Worm (Caenorhabditis elegans): Measurements from ENCODE around the gene ncr-1.

ce11 chrX:4479960-4480359 is 8.7 kb downstream of the ncr-1 start:
- TF ChIP-seq hlh-17 (GFP tag; optimal IDR thresholded peaks at IDR 0.05; ENCODE audit: borderline replicate concordance) (no peak), ztf-11 (tag; optimal IDR thresholded peaks at IDR 0.05) (no peak), pag-3 (tag; optimal IDR thresholded peaks at IDR 0.05; ENCODE audit: borderline replicate concordance, insufficient read depth) (no peak), pqm-1 (tag; optimal IDR thresholded peaks at IDR 0.05) (no peak)
